Fruit fly (Drosophila melanogaster) whole organism, embryonic: ENCODE results near the gene Ae2.

Experiments
- Abd-B ChIP-seq: fragments of 200-800 bp; sonication (Bioruptor generic); optimal IDR thresholded peaks from 2 replicates; lab custom pipeline; 2018; ENCODE audit warnings: missing biosample characterization, mild to moderate bottlenecking, missing genetic modification characterization, moderate library complexity
- Atf-2 ChIP-seq: fragments of 200-800 bp; sonication (Bioruptor generic); optimal IDR thresholded peaks from 2 replicates; lab custom pipeline; 2016; ENCODE audit warnings: missing biosample characterization, missing genetic modification characterization
- BtbVII ChIP-seq: fragments of 200-800 bp; sonication (Bioruptor generic); optimal IDR thresholded peaks from 3 replicates; lab custom pipeline; 2017; ENCODE audit warnings: missing biosample characterization, mild to moderate bottlenecking, missing genetic modification characterization
- CG10147 ChIP-seq: fragments of 200-800 bp; sonication (Bioruptor generic); optimal IDR thresholded peaks from 2 replicates; lab custom pipeline; 2019; ENCODE audit warnings: missing biosample characterization, mild to moderate bottlenecking, missing genetic modification characterization, moderate library complexity
- CG10209 ChIP-seq: fragments of 200-800 bp; sonication (Bioruptor generic); optimal IDR thresholded peaks from 3 replicates; lab custom pipeline; 2017; ENCODE audit warnings: missing biosample characterization, mild to moderate bottlenecking, missing genetic modification characterization, missing genetic modification reagents
- CG11456 ChIP-seq: fragments of 200-800 bp; sonication (Bioruptor generic); IDR thresholded peaks from 3 replicates; pipeline ENCODE4 v1.3.6; 2022; ENCODE audit warnings: missing biosample characterization, missing genetic modification characterization
- CG1233 ChIP-seq: fragments of 200-800 bp; sonication (Bioruptor generic); optimal IDR thresholded peaks from 4 replicates; lab custom pipeline; 2018; ENCODE audit warnings: missing biosample characterization, mild to moderate bottlenecking, missing genetic modification characterization
- CG13894 ChIP-seq: fragments of 200-800 bp; sonication (Bioruptor generic); optimal IDR thresholded peaks from 3 replicates; lab custom pipeline; 2018; ENCODE audit warnings: missing biosample characterization, mild to moderate bottlenecking, missing genetic modification characterization, moderate library complexity
- CG14667 ChIP-seq: fragments of 200-800 bp; sonication (Bioruptor generic); IDR thresholded peaks from 2 replicates; pipeline ENCODE4 v1.3.6; 2022; ENCODE audit warnings: missing biosample characterization, missing genetic modification characterization
- CG16813 ChIP-seq: fragments of 200-800 bp; sonication (Bioruptor generic); IDR thresholded peaks from 3 replicates; pipeline ENCODE4 v1.3.6; 2022; ENCODE audit warnings: missing biosample characterization, missing genetic modification characterization; ENCODE audit not compliant: partially characterized antibody
- CG2889 ChIP-seq: fragments of 200-800 bp; sonication (Bioruptor generic); IDR thresholded peaks from 3 replicates; pipeline ENCODE4 v1.3.6; 2022; ENCODE audit warnings: missing biosample characterization, missing genetic modification characterization
- CG32532 ChIP-seq: fragments of 200-800 bp; sonication (Bioruptor generic); IDR thresholded peaks from 2 replicates; pipeline ENCODE4 v1.3.6; 2022; ENCODE audit warnings: missing biosample characterization, missing genetic modification characterization
- CG4360 ChIP-seq: fragments of 200-800 bp; sonication (Bioruptor generic); IDR thresholded peaks from 2 replicates; pipeline ENCODE4 v1.3.6; 2022; ENCODE audit warnings: missing biosample characterization, missing genetic modification characterization
- CG4424 ChIP-seq: fragments of 200-800 bp; sonication (Bioruptor generic); optimal IDR thresholded peaks from 3 replicates; lab custom pipeline; 2016; ENCODE audit warnings: missing biosample characterization, missing genetic modification characterization
- CG4707 ChIP-seq: fragments of 200-800 bp; sonication (Bioruptor generic); optimal IDR thresholded peaks from 2 replicates; lab custom pipeline; 2018; ENCODE audit warnings: missing biosample characterization, mild to moderate bottlenecking, missing genetic modification characterization, moderate library complexity
- CG5180 ChIP-seq: fragments of 200-800 bp; sonication (Bioruptor generic); optimal IDR thresholded peaks from 3 replicates; lab custom pipeline; 2017; ENCODE audit warnings: missing biosample characterization, missing genetic modification characterization, mild to moderate bottlenecking, moderate library complexity, missing genetic modification reagents
- CG6272 ChIP-seq: fragments of 200-800 bp; sonication (Bioruptor generic); IDR thresholded peaks from 2 replicates; pipeline ENCODE4 v1.3.6; 2022; ENCODE audit warnings: missing biosample characterization, missing genetic modification characterization
- CG8290 ChIP-seq, 3 experiments: fragments of 200-800 bp; sonication (Bioruptor generic); optimal IDR thresholded peaks; 2 replicates each; lab custom pipeline; 2016 to 2019; ENCODE audit warnings: missing biosample characterization in 3 of 3, missing genetic modification characterization in 3 of 3, mild to moderate bottlenecking in 2 of 3, moderate library complexity in 1 of 3
- CG9609 ChIP-seq: fragments of 200-800 bp; sonication (Bioruptor generic); optimal IDR thresholded peaks from 3 replicates; lab custom pipeline; 2016; ENCODE audit warnings: missing biosample characterization, missing genetic modification characterization
- Camta ChIP-seq: fragments of 200-800 bp; sonication (Bioruptor generic); optimal IDR thresholded peaks from 2 replicates; lab custom pipeline; 2016; ENCODE audit warnings: missing biosample characterization, missing genetic modification characterization
- Drgx ChIP-seq: fragments of 200-800 bp; sonication (Bioruptor generic); IDR thresholded peaks from 2 replicates; pipeline ENCODE4 v1.3.6; 2022; ENCODE audit warnings: missing biosample characterization, missing genetic modification characterization
- ERR ChIP-seq: fragments of 200-800 bp; sonication (Bioruptor generic); optimal IDR thresholded peaks from 2 replicates; lab custom pipeline; 2016; ENCODE audit warnings: missing biosample characterization, missing genetic modification characterization
- Fer3 ChIP-seq: fragments of 200-800 bp; sonication (Bioruptor generic); optimal IDR thresholded peaks from 2 replicates; lab custom pipeline; 2018; ENCODE audit warnings: missing biosample characterization, mild to moderate bottlenecking, missing genetic modification characterization, moderate library complexity
- Gsc ChIP-seq: fragments of 200-800 bp; sonication (Bioruptor generic); IDR thresholded peaks from 2 replicates; pipeline ENCODE4 v1.3.6; 2022; ENCODE audit warnings: missing biosample characterization, missing genetic modification characterization
- HHEX ChIP-seq: fragments of 200-800 bp; sonication (Bioruptor generic); optimal IDR thresholded peaks from 3 replicates; lab custom pipeline; 2017; ENCODE audit warnings: missing biosample characterization, mild to moderate bottlenecking, missing genetic modification characterization, missing genetic modification reagents
- HLH4C ChIP-seq: fragments of 200-800 bp; sonication (Bioruptor generic); IDR thresholded peaks from 3 replicates; pipeline ENCODE4 v1.3.6; 2022; ENCODE audit warnings: missing biosample characterization, missing genetic modification characterization; ENCODE audit not compliant: partially characterized antibody
- Hmr ChIP-seq: fragments of 200-800 bp; sonication (Bioruptor generic); optimal IDR thresholded peaks from 3 replicates; lab custom pipeline; 2017; ENCODE audit warnings: mild to moderate bottlenecking, missing biosample characterization, missing genetic modification reagents, missing genetic modification characterization
- Hr39 ChIP-seq: fragments of >200 bp; optimal IDR thresholded peaks from 2 replicates; lab custom pipeline; 2017
- MESR4 ChIP-seq: fragments of 200-800 bp; sonication (Bioruptor generic); optimal IDR thresholded peaks from 2 replicates; lab custom pipeline; 2018; ENCODE audit warnings: missing biosample characterization, mild to moderate bottlenecking, missing genetic modification characterization, moderate library complexity
- Max ChIP-seq: fragments of 200-800 bp; sonication (Bioruptor generic); optimal IDR thresholded peaks from 2 replicates; lab custom pipeline; 2016; ENCODE audit warnings: missing biosample characterization, mild to moderate bottlenecking, missing genetic modification characterization
- Myb ChIP-seq: fragments of 200-800 bp; sonication (Bioruptor generic); optimal IDR thresholded peaks from 2 replicates; lab custom pipeline; 2016; ENCODE audit warnings: missing biosample characterization, missing genetic modification characterization
- Sox100B ChIP-seq: fragments of 200-800 bp; sonication (Bioruptor generic); optimal IDR thresholded peaks from 3 replicates; lab custom pipeline; 2018; ENCODE audit warnings: missing biosample characterization, mild to moderate bottlenecking, missing genetic modification characterization
- Vsx1 ChIP-seq: fragments of 200-800 bp; sonication (Bioruptor generic); optimal IDR thresholded peaks from 2 replicates; lab custom pipeline; 2017; ENCODE audit warnings: missing biosample characterization, mild to moderate bottlenecking, missing genetic modification characterization, missing genetic modification reagents
- aop ChIP-seq: fragments of 200-800 bp; sonication (Bioruptor generic); IDR thresholded peaks from 2 replicates; pipeline ENCODE4 v1.3.6; 2022; ENCODE audit warnings: missing biosample characterization, missing genetic modification characterization
- ap ChIP-seq: fragments of 200-800 bp; sonication (Bioruptor generic); IDR thresholded peaks from 2 replicates; pipeline ENCODE4 v1.3.6; 2022; ENCODE audit warnings: missing biosample characterization, missing genetic modification characterization
- ato ChIP-seq: fragments of 200-800 bp; sonication (Bioruptor generic); IDR thresholded peaks from 2 replicates; pipeline ENCODE4 v1.3.6; 2022; ENCODE audit warnings: missing biosample characterization, missing genetic modification characterization; ENCODE audit not compliant: partially characterized antibody
- az2 ChIP-seq: fragments of 200-800 bp; sonication (Bioruptor generic); optimal IDR thresholded peaks from 3 replicates; lab custom pipeline; 2016; ENCODE audit warnings: missing biosample characterization, missing genetic modification characterization
- dati ChIP-seq: fragments of 200-800 bp; sonication (Bioruptor generic); IDR thresholded peaks from 2 replicates; pipeline ENCODE4 v1.3.6; 2022; ENCODE audit warnings: missing biosample characterization, missing genetic modification characterization
- eyg ChIP-seq: fragments of 200-800 bp; sonication (Bioruptor generic); optimal IDR thresholded peaks from 3 replicates; lab custom pipeline; 2016; ENCODE audit warnings: missing biosample characterization, missing genetic modification characterization
- gcm ChIP-seq: fragments of 200-800 bp; sonication (Bioruptor generic); optimal IDR thresholded peaks from 2 replicates; lab custom pipeline; 2019; ENCODE audit warnings: missing biosample characterization, mild to moderate bottlenecking, missing genetic modification characterization, moderate library complexity
- inv ChIP-seq: fragments of 200-800 bp; sonication (Bioruptor generic); IDR thresholded peaks from 2 replicates; pipeline ENCODE4 v1.3.6; 2022; ENCODE audit warnings: missing biosample characterization, missing genetic modification characterization; ENCODE audit not compliant: partially characterized antibody
- mam ChIP-seq: fragments of 200-800 bp; sonication (Bioruptor generic); optimal IDR thresholded peaks from 3 replicates; lab custom pipeline; 2016; ENCODE audit warnings: missing biosample characterization, missing genetic modification characterization
- p53 ChIP-seq: fragments of 200-800 bp; sonication (Bioruptor generic); optimal IDR thresholded peaks from 2 replicates; lab custom pipeline; 2016; ENCODE audit warnings: missing biosample characterization, missing genetic modification characterization
- peb ChIP-seq: fragments of 200-800 bp; sonication (Bioruptor generic); IDR thresholded peaks from 2 replicates; pipeline ENCODE4 v1.3.6; 2022; ENCODE audit warnings: missing biosample characterization, missing genetic modification characterization
- psq ChIP-seq: fragments of 200-800 bp; sonication (Bioruptor generic); optimal IDR thresholded peaks from 2 replicates; lab custom pipeline; 2017; ENCODE audit warnings: missing biosample characterization, missing genetic modification characterization
- ro ChIP-seq: fragments of 200-800 bp; sonication (Bioruptor generic); IDR thresholded peaks from 2 replicates; pipeline ENCODE4 v1.3.6; 2022; ENCODE audit warnings: missing biosample characterization, missing genetic modification characterization
- sens-2 ChIP-seq: fragments of 200-800 bp; sonication (Bioruptor generic); IDR thresholded peaks from 2 replicates; pipeline ENCODE4 v1.3.6; 2022; ENCODE audit warnings: missing biosample characterization, missing genetic modification characterization
- seq ChIP-seq: fragments of 200-800 bp; sonication (Bioruptor generic); IDR thresholded peaks from 2 replicates; pipeline ENCODE4 v1.3.6; 2022; ENCODE audit warnings: missing biosample characterization, missing genetic modification characterization
- stc ChIP-seq: fragments of 200-800 bp; sonication (Bioruptor generic); IDR thresholded peaks from 2 replicates; pipeline ENCODE4 v1.3.6; 2022; ENCODE audit warnings: missing biosample characterization, missing genetic modification characterization
- zen2 ChIP-seq: fragments of 200-800 bp; sonication (Bioruptor generic); IDR thresholded peaks from 3 replicates; pipeline ENCODE4 v1.3.6; 2022; ENCODE audit warnings: missing biosample characterization, missing genetic modification characterization; ENCODE audit not compliant: partially characterized antibody
- zfh2 ChIP-seq: fragments of 200-800 bp; sonication (Bioruptor generic); optimal IDR thresholded peaks from 2 replicates; lab custom pipeline; 2016; ENCODE audit warnings: missing biosample characterization, missing genetic modification characterization

The Ae2 gene

dm6 chr3L:9718929-9719328 is 44.4 kb upstream of the Ae2 start, which contains the start of the genes CG18178 and CG14174 (continued):
- no peak for TF ChIP-seq sens-2 (GFP tag; lab: Robert Waterston, UW)
- peak; percentile 80 for TF ChIP-seq CG10147 (GFP tag; lab: Kevin White, UChicago)
- TF ChIP-seq seq (GFP tag; lab: Robert Waterston, UW), result 0 out of 2 replicates have a peak, but pooled peaks have one; percentile 20
- TF ChIP-seq CG5180 (GFP tag; lab: Kevin White, UChicago), result no peak
- peak; percentile 20 for TF ChIP-seq CG1233
- no peak for TF ChIP-seq dati
- peak; percentile 65 for TF ChIP-seq CG8290 (GFP tag; optimal IDR thresholded peaks at IDR 0.05; lab: Kevin White, UChicago)
- TF ChIP-seq CG8290 (tag; optimal IDR thresholded peaks at IDR 0.05; lab: Kevin White, UChicago), result no peak
- TF ChIP-seq mam (GFP tag; lab: Kevin White, UChicago), result peak; percentile 29
- TF ChIP-seq Abd-B, result peak; percentile 67
- no peak for TF ChIP-seq eyg
- peak; percentile 64 for TF ChIP-seq az2
- no peak for TF ChIP-seq ato
- TF ChIP-seq ro (GFP tag; lab: Robert Waterston, UW), result no peak
- TF ChIP-seq CG6272, result peak; percentile 52; the same call in 1 of the 2 replicates
- no peak for TF ChIP-seq Hr39
- no peak for TF ChIP-seq CG4360 (GFP tag; lab: Robert Waterston, UW)
- TF ChIP-seq CG13894 (tag; lab: Kevin White, UChicago), result peak; percentile 78
- TF ChIP-seq Gsc (GFP tag; lab: Robert Waterston, UW), result no peak
- TF ChIP-seq CG11456 (GFP tag; lab: Robert Waterston, UW), result no peak
- TF ChIP-seq Camta (GFP tag; lab: Kevin White, UChicago), result no peak
- no peak for TF ChIP-seq aop (GFP tag; lab: Robert Waterston, UW)
- no peak for TF ChIP-seq Vsx1 (GFP tag; lab: Kevin White, UChicago)
- TF ChIP-seq zfh2 (GFP tag; lab: Kevin White, UChicago), result no peak
- 0 out of 3 replicates have a peak, but pooled peaks have one; percentile 24 for TF ChIP-seq CG2889 (GFP tag; lab: Robert Waterston, UW)
- TF ChIP-seq psq (GFP tag; lab: Kevin White, UChicago), result peak; percentile 12
- peak; percentile 74 for TF ChIP-seq CG4424
- TF ChIP-seq Atf-2 (GFP tag; lab: Kevin White, UChicago), result no peak
- 0 out of 2 replicates have a peak, but pooled peaks have one; percentile 35 for TF ChIP-seq stc (GFP tag; lab: Robert Waterston, UW)
- no peak for TF ChIP-seq CG9609 (GFP tag; lab: Kevin White, UChicago)
- TF ChIP-seq zen2 (GFP tag; lab: Robert Waterston, UW), result no peak
- no peak for TF ChIP-seq peb
- no peak for TF ChIP-seq HLH4C (GFP tag; lab: Robert Waterston, UW)
- TF ChIP-seq Fer3 (tag; lab: Kevin White, UChicago), result peak; percentile 68
- peak; percentile 34; the same call in 1 of the 2 replicates for TF ChIP-seq inv (GFP tag; lab: Robert Waterston, UW)
- peak; percentile 35 for TF ChIP-seq gcm (GFP tag; lab: Kevin White, UChicago)
- TF ChIP-seq ap (GFP tag; lab: Robert Waterston, UW), result no peak
- no peak for TF ChIP-seq MESR4 (GFP tag; lab: Kevin White, UChicago)
- TF ChIP-seq CG16813 (GFP tag; lab: Robert Waterston, UW), result peak; percentile 45; the same call in 2 of the 3 replicates
- no peak for TF ChIP-seq Drgx (GFP tag; lab: Robert Waterston, UW)
- TF ChIP-seq Max, result peak; percentile 90
- TF ChIP-seq CG10209, result peak; percentile 71
- TF ChIP-seq Hmr (GFP tag; lab: Kevin White, UChicago), result no peak
- TF ChIP-seq CG32532 (GFP tag; lab: Robert Waterston, UW), result peak; percentile 67
- TF ChIP-seq p53 (GFP tag; lab: Kevin White, UChicago), result no peak
- TF ChIP-seq HHEX (GFP tag; lab: Kevin White, UChicago), result peak; percentile 30
- TF ChIP-seq CG4707 (GFP tag; lab: Kevin White, UChicago), result no peak
- no peak for TF ChIP-seq Myb
- peak; percentile 55 for TF ChIP-seq CG14667
- TF ChIP-seq BtbVII (GFP tag; lab: Kevin White, UChicago), result peak; percentile 55
- TF ChIP-seq Sox100B (GFP tag; lab: Kevin White, UChicago), result peak; percentile 73
- TF ChIP-seq ERR, result no peak
